Fruit fly (Drosophila melanogaster): ENCODE results near the gene CG13029.

DNA sequence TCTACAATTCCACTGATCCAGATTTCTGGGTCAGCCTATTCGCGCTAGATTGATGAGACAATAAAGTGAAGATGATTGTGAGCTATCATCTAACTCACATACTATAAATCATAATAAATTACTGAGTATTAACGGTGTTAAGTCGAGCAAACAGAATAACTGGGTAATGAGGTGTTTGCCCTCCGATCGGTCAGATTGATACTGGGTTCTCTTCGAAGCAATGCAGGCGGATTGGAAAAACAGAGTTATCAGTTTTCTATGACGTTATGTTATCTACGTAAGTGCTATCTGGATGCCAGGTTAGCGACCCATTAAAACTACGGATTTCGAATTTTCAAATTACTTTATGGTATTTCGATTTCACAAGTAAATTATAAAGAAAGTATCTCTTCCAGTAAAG, 31.5 kb downstream of the CG13029 start:
- TF ChIP-seq cic (GFP tag; optimal IDR thresholded peaks at IDR 0.05) = no peak
- TF ChIP-seq CG5204 (GFP tag; optimal IDR thresholded peaks at IDR 0.05) = no peak
- no peak for TF ChIP-seq Crg-1 (GFP tag; optimal IDR thresholded peaks at IDR 0.05)
- no peak for TF ChIP-seq CG7101 (tag; optimal IDR thresholded peaks at IDR 0.05)
- no peak for TF ChIP-seq ovo (GFP tag; optimal IDR thresholded peaks at IDR 0.05)
- no peak for TF ChIP-seq CG1620 (GFP tag; optimal IDR thresholded peaks at IDR 0.05)
- TF ChIP-seq pad (GFP tag; optimal IDR thresholded peaks at IDR 0.05) = no peak
- no peak for TF ChIP-seq Mnt (GFP tag; optimal IDR thresholded peaks at IDR 0.05)
- TF ChIP-seq toe (GFP tag; optimal IDR thresholded peaks at IDR 0.05) = no peak
- no peak for TF ChIP-seq CG7045 (GFP tag; optimal IDR thresholded peaks at IDR 0.05)
